Worm (Caenorhabditis elegans) whole organism, L3 larva: ENCODE results near the gene F20G2.1.

Experiments used
- R02D3.7 ChIP-seq: fragments of 150-350 bp; optimal IDR thresholded peaks from 2 replicates; lab custom pipeline; 2014; ENCODE audit warnings: missing biosample characterization, missing genetic modification characterization
- ZK546.5 ChIP-seq: sonication (generic microtip); optimal IDR thresholded peaks from 2 replicates; lab custom pipeline; 2017; ENCODE audit warnings: missing biosample characterization, missing genetic modification characterization
- aly-2 ChIP-seq: fragments of 150-350 bp; optimal IDR thresholded peaks from 2 replicates; lab custom pipeline; 2014; ENCODE audit warnings: missing biosample characterization, missing genetic modification characterization
- ama-1 ChIP-seq: fragments of 150-350 bp; optimal IDR thresholded peaks from 2 replicates; lab custom pipeline; 2018
- ceh-16 ChIP-seq: sonication (generic microtip); optimal IDR thresholded peaks from 2 replicates; lab custom pipeline; 2017; ENCODE audit warnings: missing biosample characterization, missing genetic modification characterization
- ceh-28 ChIP-seq: fragments of 150-350 bp; optimal IDR thresholded peaks from 2 replicates; lab custom pipeline; 2014; ENCODE audit warnings: missing biosample characterization, missing genetic modification reagents, missing genetic modification characterization
- ceh-82 ChIP-seq: fragments of 150-350 bp; optimal IDR thresholded peaks from 2 replicates; lab custom pipeline; 2014; ENCODE audit warnings: missing biosample characterization, missing genetic modification characterization
- ceh-9 ChIP-seq: sonication (generic microtip); optimal IDR thresholded peaks from 2 replicates; lab custom pipeline; 2018; ENCODE audit warnings: missing biosample characterization, missing genetic modification characterization
- daf-12 ChIP-seq: fragments of 150-350 bp; optimal IDR thresholded peaks from 2 replicates; lab custom pipeline; 2014; ENCODE audit warnings: missing biosample characterization, missing genetic modification reagents, missing genetic modification characterization
- egl-27 ChIP-seq: sonication (generic microtip); optimal IDR thresholded peaks from 4 replicates; lab custom pipeline; 2017; ENCODE audit warnings: missing biosample characterization, missing genetic modification reagents, missing genetic modification characterization
- egl-5 ChIP-seq: fragments of 150-350 bp; optimal IDR thresholded peaks from 2 replicates; lab custom pipeline; 2017; ENCODE audit warnings: missing biosample characterization, missing genetic modification reagents, missing genetic modification characterization, inconsistent platforms
- elt-1 ChIP-seq: fragments of 150-350 bp; optimal IDR thresholded peaks from 2 replicates; lab custom pipeline; 2014; ENCODE audit warnings: missing biosample characterization, missing genetic modification characterization
- elt-2 ChIP-seq: sonication (generic microtip); optimal IDR thresholded peaks from 2 replicates; lab custom pipeline; 2016; ENCODE audit warnings: missing genetic modification reagents, mild to moderate bottlenecking, missing genetic modification characterization, missing compliant biosample characterization
- elt-3 ChIP-seq, 3 experiments: fragments of 150-350 bp in 1 of 3; sonication (generic microtip) in 2 of 3; optimal IDR thresholded peaks; 2 replicates in 2 of 3; 4 replicates in 1 of 3; lab custom pipeline; 2014 to 2017; ENCODE audit warnings: missing biosample characterization in 3 of 3, missing genetic modification characterization in 3 of 3
- eor-1 ChIP-seq, 2 experiments: fragments of 150-350 bp; optimal IDR thresholded peaks; 2 replicates each; lab custom pipeline; 2014 to 2018; ENCODE audit warnings: missing biosample characterization in 2 of 2, missing genetic modification characterization in 2 of 2
- fkh-10 ChIP-seq: sonication (generic microtip); optimal IDR thresholded peaks from 2 replicates; lab custom pipeline; 2017; ENCODE audit warnings: missing biosample characterization, missing genetic modification reagents, missing genetic modification characterization
- fkh-2 ChIP-seq: fragments of 150-350 bp; optimal IDR thresholded peaks from 2 replicates; lab custom pipeline; 2014; ENCODE audit warnings: missing biosample characterization, missing genetic modification reagents, missing genetic modification characterization
- fos-1 ChIP-seq: fragments of 150-350 bp; optimal IDR thresholded peaks from 2 replicates; lab custom pipeline; 2014; ENCODE audit warnings: missing biosample characterization, missing genetic modification characterization
- hmg-11 ChIP-seq: sonication (generic microtip); optimal IDR thresholded peaks from 2 replicates; lab custom pipeline; 2016; ENCODE audit warnings: missing genetic modification characterization, missing compliant biosample characterization
- jun-1 ChIP-seq: fragments of 150-350 bp; optimal IDR thresholded peaks from 2 replicates; lab custom pipeline; 2014; ENCODE audit warnings: missing biosample characterization, missing genetic modification reagents, missing genetic modification characterization
- lin-15B ChIP-seq: fragments of 150-350 bp; optimal IDR thresholded peaks from 2 replicates; lab custom pipeline; 2014; ENCODE audit warnings: missing biosample characterization, missing genetic modification characterization
- lin-39 ChIP-seq: fragments of 150-350 bp; optimal IDR thresholded peaks from 2 replicates; lab custom pipeline; 2018; ENCODE audit warnings: missing biosample characterization, missing genetic modification reagents, missing genetic modification characterization
- lsy-12 ChIP-seq: sonication (generic microtip); optimal IDR thresholded peaks from 2 replicates; lab custom pipeline; 2016; ENCODE audit warnings: mild to moderate bottlenecking, missing genetic modification characterization, missing compliant biosample characterization
- mdl-1 ChIP-seq: fragments of 150-350 bp; optimal IDR thresholded peaks from 2 replicates; lab custom pipeline; 2014; ENCODE audit warnings: missing biosample characterization, missing genetic modification characterization
- mml-1 ChIP-seq: fragments of 150-350 bp; sonication (generic microtip); optimal IDR thresholded peaks from 3 replicates; lab custom pipeline; 2014; ENCODE audit warnings: missing biosample characterization, missing genetic modification characterization
- nfya-1 ChIP-seq: sonication (generic microtip); optimal IDR thresholded peaks from 2 replicates; lab custom pipeline; 2017; ENCODE audit warnings: missing genetic modification characterization, mild to moderate bottlenecking, missing compliant biosample characterization, antibody characterized with exemption, moderate library complexity; ENCODE audit not compliant: insufficient read depth
- nhr-11 ChIP-seq: fragments of 150-350 bp; optimal IDR thresholded peaks from 2 replicates; lab custom pipeline; 2014; ENCODE audit warnings: missing biosample characterization, missing genetic modification characterization
- nhr-12 ChIP-seq: fragments of 150-350 bp; optimal IDR thresholded peaks from 2 replicates; lab custom pipeline; 2014; ENCODE audit warnings: missing biosample characterization, missing genetic modification characterization
- nhr-23 ChIP-seq: fragments of 150-350 bp; optimal IDR thresholded peaks from 2 replicates; lab custom pipeline; 2014; ENCODE audit warnings: missing biosample characterization, missing genetic modification reagents, missing genetic modification characterization
- nhr-237 ChIP-seq: fragments of 150-350 bp; optimal IDR thresholded peaks from 2 replicates; lab custom pipeline; 2014; ENCODE audit warnings: missing biosample characterization, missing genetic modification characterization
- nhr-25 ChIP-seq: sonication (generic microtip); optimal IDR thresholded peaks from 2 replicates; lab custom pipeline; 2017; ENCODE audit warnings: missing biosample characterization, missing genetic modification characterization
- nhr-28 ChIP-seq: fragments of 150-350 bp; optimal IDR thresholded peaks from 2 replicates; lab custom pipeline; 2014; ENCODE audit warnings: missing biosample characterization, missing genetic modification characterization
- nhr-43 ChIP-seq: sonication (generic microtip); optimal IDR thresholded peaks from 2 replicates; lab custom pipeline; 2016; ENCODE audit warnings: mild to moderate bottlenecking, missing genetic modification characterization, missing compliant biosample characterization; ENCODE audit not compliant: poor library complexity, severe bottlenecking
- nhr-67 ChIP-seq: fragments of 150-350 bp; optimal IDR thresholded peaks from 2 replicates; lab custom pipeline; 2014; ENCODE audit warnings: missing biosample characterization, missing genetic modification characterization
- nhr-76 ChIP-seq: fragments of 150-350 bp; sonication (generic microtip); optimal IDR thresholded peaks from 5 replicates; lab custom pipeline; 2014; ENCODE audit warnings: missing biosample characterization, missing genetic modification characterization
- nhr-77 ChIP-seq: fragments of 150-350 bp; optimal IDR thresholded peaks from 2 replicates; lab custom pipeline; 2014; ENCODE audit warnings: missing biosample characterization, missing genetic modification characterization
- pha-4 ChIP-seq: fragments of 150-350 bp; optimal IDR thresholded peaks from 2 replicates; lab custom pipeline; 2014; ENCODE audit warnings: missing biosample characterization, missing genetic modification reagents, missing genetic modification characterization
- pqm-1 ChIP-seq: fragments of 150-350 bp; optimal IDR thresholded peaks from 2 replicates; lab custom pipeline; 2017; ENCODE audit warnings: missing biosample characterization, missing genetic modification characterization, inconsistent platforms
- sea-2 ChIP-seq: fragments of 150-350 bp; sonication (generic microtip); optimal IDR thresholded peaks from 4 replicates; lab custom pipeline; 2014; ENCODE audit warnings: missing biosample characterization, missing genetic modification reagents, missing genetic modification characterization
- skn-1 ChIP-seq: fragments of 150-350 bp; optimal IDR thresholded peaks from 2 replicates; lab custom pipeline; 2014; ENCODE audit warnings: missing biosample characterization, missing genetic modification characterization
- snpc-4 ChIP-seq: fragments of 150-350 bp; optimal IDR thresholded peaks from 2 replicates; lab custom pipeline; 2014; ENCODE audit warnings: missing biosample characterization, missing genetic modification characterization
- tbx-2 ChIP-seq: sonication (generic microtip); optimal IDR thresholded peaks from 2 replicates; lab custom pipeline; 2016; ENCODE audit warnings: mild to moderate bottlenecking, missing genetic modification characterization, missing compliant biosample characterization
- unc-39 ChIP-seq: sonication (generic microtip); optimal IDR thresholded peaks from 4 replicates; lab custom pipeline; 2017; ENCODE audit warnings: missing biosample characterization, missing genetic modification characterization
- unc-62 ChIP-seq: fragments of 150-350 bp; sonication (generic microtip); optimal IDR thresholded peaks from 4 replicates; lab custom pipeline; 2014; ENCODE audit warnings: missing biosample characterization, missing genetic modification reagents, missing genetic modification characterization
- zag-1 ChIP-seq: fragments of 150-350 bp; optimal IDR thresholded peaks from 2 replicates; lab custom pipeline; 2014; ENCODE audit warnings: missing biosample characterization, missing genetic modification characterization
- ztf-11 ChIP-seq: fragments of 150-350 bp; optimal IDR thresholded peaks from 2 replicates; lab custom pipeline; 2014; ENCODE audit warnings: missing biosample characterization, missing genetic modification characterization
- ztf-4 ChIP-seq: fragments of 150-350 bp; optimal IDR thresholded peaks from 2 replicates; lab custom pipeline; 2014; ENCODE audit warnings: missing biosample characterization, missing genetic modification characterization

F20G2.1 gene

ce11 chrV:13716531-13716930 lies 36.9 kb downstream of the F20G2.1 start, which contains the start of gene T01D3.6:
TSS of gene T01D3.6 (plus strand) at chrV:13716824.
- TF ChIP-seq pqm-1 (tag; lab: Kevin White, UChicago) (peak; percentile 71), zag-1 (tag; lab: Kevin White, UChicago) (no peak), elt-2 (tag; lab: Kevin White, UChicago) (peak; percentile 79), elt-3 (tag; optimal IDR thresholded peaks at IDR 0.05; lab: Kevin White, UChicago) (no peak)

- TF ChIP-seq nhr-77 (tag; lab: Kevin White, UChicago) (no peak), elt-3 (tag; optimal IDR thresholded peaks at IDR 0.05; lab: Kevin White, UChicago) (no peak), zag-1 (tag; lab: Kevin White, UChicago) (no peak), ama-1 (lab: Kevin White, UChicago) (no peak), pha-4 (tag; lab: Kevin White, UChicago) (peak; percentile 82), mml-1 (tag; lab: Kevin White, UChicago) (no peak), unc-62 (GFP tag; lab: Kevin White, UChicago) (no peak), mdl-1 (tag; lab: Kevin White, UChicago) (no peak), fos-1 (no peak), daf-12 (tag; lab: Kevin White, UChicago) (no peak), lin-15B (tag; lab: Kevin White, UChicago) (peak; percentile 91), fkh-10 (GFP tag; lab: Kevin White, UChicago) (peak; percentile 60), aly-2 (tag; lab: Kevin White, UChicago) (no peak), pqm-1 (tag; lab: Kevin White, UChicago) (peak; percentile 62), fkh-2 (no peak), lin-39 (tag; lab: Kevin White, UChicago) (peak; percentile 72), elt-2 (tag; lab: Kevin White, UChicago) (peak; percentile 47), ceh-9 (no peak), nfya-1 (tag; lab: Kevin White, UChicago) (no peak), nhr-11 (tag; lab: Kevin White, UChicago) (peak; percentile 48), R02D3.7 (tag; lab: Kevin White, UChicago) (peak; percentile 15), nhr-67 (tag; lab: Kevin White, UChicago) (no peak), snpc-4 (tag; lab: Kevin White, UChicago) (peak; percentile 84), lsy-12 (tag; lab: Kevin White, UChicago) (peak; percentile 5), ceh-82 (peak; percentile 4), ceh-28 (no peak), sea-2 (GFP tag; lab: Kevin White, UChicago) (no peak), egl-5 (tag; lab: Kevin White, UChicago) (peak; percentile 45), nhr-237 (tag; lab: Kevin White, UChicago) (no peak), tbx-2 (tag; lab: Kevin White, UChicago) (no peak), nhr-25 (tag; lab: Kevin White, UChicago) (peak; percentile 76), egl-27 (tag; lab: Kevin White, UChicago) (no peak), nhr-43 (tag; lab: Kevin White, UChicago) (peak; percentile 43), nhr-12 (no peak), ztf-11 (tag; lab: Kevin White, UChicago) (no peak), hmg-11 (tag; lab: Kevin White, UChicago) (no peak), nhr-23 (tag; lab: Kevin White, UChicago) (peak; percentile 67), nhr-28 (no peak), skn-1 (peak; percentile 56), elt-1 (no peak), unc-39 (tag; lab: Kevin White, UChicago) (no peak), ceh-16 (tag; lab: Kevin White, UChicago) (no peak), jun-1 (tag; lab: Kevin White, UChicago) (no peak), ztf-4 (tag; lab: Kevin White, UChicago) (no peak), eor-1 (tag; optimal IDR thresholded peaks at IDR 0.05; lab: Kevin White, UChicago) (no peak), ZK546.5 (tag; lab: Kevin White, UChicago) (no peak), nhr-76 (tag; lab: Kevin White, UChicago) (no peak)
These were observed 38.1 kb downstream of the F20G2.1 start, which contains the start of gene zipt-9 for ce11 chrV:13715223-13715686. TSS of gene zipt-9 (minus strand) at chrV:13715273.
